Worm (Caenorhabditis elegans) whole organism, late embryonic: ENCODE measurements around the gene hpo-38.

Experiments used
- fax-1 ChIP-seq: sonication (generic microtip); optimal IDR thresholded peaks from 2 replicates; lab custom pipeline; 2016; ENCODE audit warnings: missing genotype, missing genetic modification characterization, missing compliant biosample characterization
- nfya-1 ChIP-seq: sonication (generic microtip); optimal IDR thresholded peaks from 2 replicates; lab custom pipeline; 2017; ENCODE audit warnings: missing genetic modification characterization, mild to moderate bottlenecking, missing compliant biosample characterization, antibody characterized with exemption, moderate library complexity
- syd-9 ChIP-seq: sonication (generic microtip); optimal IDR thresholded peaks from 2 replicates; lab custom pipeline; 2016; ENCODE audit warnings: mild to moderate bottlenecking, missing genetic modification characterization, moderate library complexity, missing compliant biosample characterization

ce11 chrIII:211387-211786 is 18.8 kb upstream of the hpo-38 start:
- TF ChIP-seq fax-1 (tag; lab: Kevin White, UChicago) = no peak
- TF ChIP-seq nfya-1 = no peak
- TF ChIP-seq syd-9 (tag; lab: Kevin White, UChicago) = no peak
